Fruit fly (Drosophila melanogaster) whole organism, larva: ENCODE data around the gene CG31867.

Experiments used
- noc ChIP-seq: fragments of 200-800 bp; sonication (Bioruptor generic); optimal IDR thresholded peaks from 3 replicates; lab custom pipeline; 2019; ENCODE audit warnings: missing biosample characterization, mild to moderate bottlenecking, missing genetic modification characterization, moderate library complexity

The CG31867 gene

dm6 chr2L:11168684-11169549, 23.7 kb upstream of the CG31867 start:
- TF ChIP-seq noc (tag; lab: Kevin White, UChicago), result no peak

DNA sequence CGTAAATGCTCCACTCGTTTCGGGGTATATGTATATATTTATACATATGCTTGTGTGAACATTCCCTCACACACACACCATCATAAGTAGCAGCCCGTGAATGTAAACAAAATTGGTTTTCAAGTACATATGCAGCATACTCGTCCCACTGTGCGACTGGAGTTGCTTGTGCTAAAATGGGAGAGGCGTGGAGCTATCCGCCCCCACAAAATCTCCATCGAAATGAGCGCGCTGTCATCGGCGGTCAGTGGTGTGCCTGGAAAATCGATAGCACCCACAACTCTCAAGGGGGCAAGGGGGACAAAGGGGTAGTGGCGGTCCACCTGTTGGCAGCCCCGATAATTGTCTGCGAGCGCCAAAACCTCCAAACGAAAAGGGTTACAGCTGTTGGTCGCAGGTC, 22.8 kb upstream of the CG31867 start:
- TF ChIP-seq noc (tag; lab: Kevin White, UChicago), result no peak

dm6 chr2L:11155166-11155958, 10.1 kb upstream of the CG31867 start, which contains the start of gene CG6287:
CG6287 (minus strand) TSS chr2L:11155721.
- TF ChIP-seq noc (tag; lab: Kevin White, UChicago), result peak; percentile 68

- TF ChIP-seq noc (tag; lab: Kevin White, UChicago), result no peak
These were observed 3.8 kb upstream of the CG31867 start, which contains the start of gene Gyc32E for dm6 chr2L:11148969-11149368. Gyc32E (minus strand) TSS chr2L:11149101.

- TF ChIP-seq noc (tag; lab: Kevin White, UChicago), result no peak
These were observed 9.1 kb downstream of the CG31867 start, which contains the start of gene hgo for dm6 chr2L:11136093-11136492. hgo (plus strand) TSS chr2L:11136393.

DNA sequence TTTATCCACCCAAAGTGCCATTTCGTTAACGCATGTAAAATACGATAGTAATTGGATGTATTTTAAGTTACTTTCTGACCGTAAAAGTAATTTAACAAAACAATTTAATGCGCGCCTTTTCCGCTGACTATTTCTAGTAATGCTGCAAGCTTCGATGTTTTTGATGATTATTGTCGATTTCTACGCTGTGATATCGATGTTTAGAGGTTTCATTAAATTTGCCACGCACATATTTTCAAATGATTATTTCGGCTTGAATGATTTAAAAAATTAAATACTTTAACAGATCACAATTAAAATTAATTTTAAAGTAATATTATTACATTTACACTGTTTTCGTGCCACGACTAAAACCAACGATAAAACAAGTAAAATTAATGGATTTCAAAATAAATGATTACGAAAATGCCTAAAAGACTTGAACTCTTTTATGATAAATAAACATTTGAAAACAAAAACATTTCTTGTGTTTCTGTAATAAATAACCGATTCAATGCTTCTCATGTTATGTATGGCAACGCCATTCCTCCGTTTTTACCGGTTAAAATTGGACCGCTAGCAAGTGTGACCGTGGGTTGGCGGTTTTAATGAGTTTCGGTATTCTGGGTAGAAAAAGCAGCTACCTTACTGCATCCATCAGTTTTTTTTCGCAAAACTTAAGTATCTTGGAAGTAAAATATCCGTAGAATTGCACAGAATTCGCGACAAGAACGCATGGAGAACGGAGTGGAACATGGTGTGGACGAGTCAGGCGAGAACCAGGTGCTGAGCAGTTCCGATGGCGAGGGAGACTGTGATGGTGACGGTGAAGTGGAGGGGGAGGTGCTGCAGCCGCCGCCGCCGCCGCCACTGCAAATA, 14.8 kb downstream of the CG31867 start, which contains the start of the genes RfC38 and CG4751:
Gene RfC38 (minus strand): TSS at position 495 of the 858 bp plus-strand sequence.
Gene CG4751 (plus strand): TSS at position 587 of the 858 bp plus-strand sequence.
- TF ChIP-seq noc (tag; lab: Kevin White, UChicago), result no peak

DNA sequence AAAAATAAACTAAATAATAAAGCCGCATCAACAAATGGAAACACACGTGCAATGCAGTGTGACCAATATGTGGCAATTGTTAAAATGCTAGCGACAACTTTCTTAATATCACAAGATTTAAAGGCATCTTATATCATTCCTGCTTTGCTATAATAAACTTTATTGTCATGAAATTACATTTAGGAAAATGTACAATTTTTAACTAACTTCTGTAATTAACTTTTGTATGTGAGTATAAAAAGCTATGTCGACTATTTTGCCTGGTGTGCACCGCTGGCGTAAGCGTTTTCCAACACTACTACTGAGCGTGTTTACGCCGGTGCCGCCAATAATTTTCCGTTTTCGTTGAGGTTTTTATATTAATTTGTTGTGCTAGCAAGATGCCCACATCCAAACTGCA, 21.7 kb downstream of the CG31867 start, which contains the start of the genes Csl4 and Nup160:
Gene Csl4 (minus strand): TSS at position 69 of the 400 bp plus-strand sequence.
Gene Nup160 (plus strand): TSS at position 279 of the 400 bp plus-strand sequence.
- TF ChIP-seq noc (tag; lab: Kevin White, UChicago), result no peak

DNA sequence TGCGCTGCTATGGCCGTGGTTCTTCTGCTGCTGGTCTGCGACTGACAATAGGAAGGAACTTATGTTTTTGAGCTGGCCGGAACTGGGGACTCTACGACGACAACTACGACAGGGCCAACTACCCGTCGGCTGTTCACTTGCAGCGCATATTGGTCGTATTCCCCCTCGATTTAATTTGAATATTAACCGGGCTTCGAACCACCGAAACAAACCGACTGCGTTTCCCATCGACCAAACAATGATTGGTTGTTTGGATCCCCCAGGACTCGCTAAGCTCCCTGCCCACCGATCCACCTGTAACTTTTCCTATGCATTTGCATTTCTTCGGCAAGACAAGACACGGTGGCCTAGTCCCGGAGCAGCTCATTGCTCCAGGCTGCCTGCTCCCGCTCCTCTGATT, 23.6 kb downstream of the CG31867 start, which contains the start of gene Dnaaf4:
Gene Dnaaf4 (minus strand): TSS at position 101 of the 400 bp plus-strand sequence.
- TF ChIP-seq noc (tag; lab: Kevin White, UChicago), result no peak

DNA sequence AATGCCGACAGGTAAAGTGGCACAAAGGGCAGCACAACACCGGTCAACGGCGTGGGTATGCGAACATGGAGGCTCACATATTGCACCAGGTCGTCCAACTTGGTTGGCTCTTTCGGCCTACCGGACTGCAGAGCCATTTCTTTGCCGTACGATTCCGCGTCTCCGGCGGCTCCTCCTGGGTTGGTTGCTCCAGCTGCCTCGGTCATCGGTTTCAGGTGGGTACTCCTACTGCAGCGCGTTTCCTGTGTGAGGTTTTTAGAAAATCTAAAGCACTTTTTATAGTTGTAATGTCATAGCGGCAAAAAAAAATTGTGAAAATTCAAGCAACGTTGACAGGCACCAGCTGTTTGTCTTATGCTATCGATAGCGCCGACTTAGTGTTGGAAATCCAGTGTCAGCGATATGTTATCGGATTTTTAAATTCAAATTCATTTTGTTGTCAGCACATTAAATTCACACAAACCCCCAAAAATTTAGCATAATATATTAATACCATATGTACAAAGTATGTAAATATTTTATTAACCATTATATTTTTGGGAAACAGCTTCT, 25.2 kb downstream of the CG31867 start, which contains the start of gene CG6230:
Gene CG6230 (minus strand): TSS at position 354 of the 552 bp plus-strand sequence.
- no peak for TF ChIP-seq noc (tag; lab: Kevin White, UChicago)

DNA sequence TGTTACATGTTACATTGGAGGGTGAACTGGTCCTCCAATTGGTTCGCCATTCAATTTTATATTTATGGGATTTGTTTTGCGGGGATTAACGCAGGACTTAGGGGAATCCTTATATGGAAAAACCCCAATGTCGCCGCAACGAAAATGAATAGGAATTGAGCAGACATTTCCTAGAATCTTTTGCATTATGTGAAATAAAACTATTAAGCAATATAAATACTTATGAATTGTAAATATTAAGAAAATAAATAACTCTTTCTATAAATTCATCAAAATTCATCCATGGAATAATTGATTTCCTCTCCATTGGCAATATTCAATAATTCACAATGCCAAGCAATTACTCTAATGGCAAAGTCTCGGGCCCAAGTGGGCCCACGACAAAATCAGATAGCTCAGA, 31.5 kb downstream of the CG31867 start, which contains the start of gene Gr32a:
Gene Gr32a (plus strand): TSS at position 301 of the 400 bp plus-strand sequence.
- TF ChIP-seq noc (tag; lab: Kevin White, UChicago), result no peak

dm6 chr2L:11113011-11113528, 32.1 kb downstream of the CG31867 start, which contains the start of gene Idua:
Idua (minus strand) TSS chr2L:11113061.
- TF ChIP-seq noc (tag; lab: Kevin White, UChicago), result no peak

DNA sequence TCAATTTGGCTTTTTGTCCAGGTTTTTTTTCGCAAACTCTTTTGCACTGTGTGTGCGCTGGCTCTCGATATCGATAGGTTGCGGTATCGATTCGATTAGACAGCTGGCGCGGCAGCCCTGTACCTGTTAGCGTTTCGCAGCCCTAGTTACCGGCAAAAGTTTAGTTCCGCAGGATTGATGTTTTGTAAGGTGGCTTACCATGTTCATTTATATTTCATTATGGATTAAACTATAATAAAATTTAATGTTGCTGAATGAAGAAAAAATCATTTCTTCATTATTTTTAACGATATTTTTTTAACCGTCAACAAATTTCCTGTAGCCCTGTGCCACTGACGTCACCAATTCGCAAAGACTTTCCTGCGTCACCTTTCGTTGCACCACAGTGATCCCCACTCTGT, 38.7 kb downstream of the CG31867 start, which contains the start of gene Reps:
Gene Reps (minus strand): TSS at position 84 of the 401 bp plus-strand sequence.
- peak; percentile 95 for TF ChIP-seq noc (tag; lab: Kevin White, UChicago)

DNA sequence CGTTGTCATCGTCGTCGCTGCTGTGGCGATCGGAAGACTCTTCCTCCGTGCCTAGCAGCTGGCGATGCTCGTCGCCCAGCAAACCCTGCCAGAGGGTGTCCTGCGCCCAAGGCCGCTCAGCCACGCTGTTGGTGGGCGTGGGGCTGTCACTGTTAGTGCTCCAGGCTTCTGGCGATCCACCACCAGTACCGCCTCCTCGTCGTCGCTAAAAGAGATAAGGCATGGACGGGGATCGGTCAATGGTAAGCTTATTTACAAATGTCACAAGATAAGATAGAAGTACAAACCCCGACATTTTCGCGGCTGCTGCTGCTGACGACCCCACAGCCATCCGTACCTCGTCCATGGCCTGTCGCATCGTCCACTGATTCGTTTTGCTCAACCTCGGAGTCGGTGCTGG, 39.9 kb downstream of the CG31867 start:
- no peak for TF ChIP-seq noc (tag; lab: Kevin White, UChicago)
